Fruit fly (Drosophila melanogaster) whole organism, embryonic: ENCODE measurements around the gene LManIV.
A peak's percentile ranks its signal among the peaks of the same experiment; 100 is the strongest.

Experiments used
- Asciz ChIP-seq: fragments of 200-800 bp; sonication (Bioruptor generic); optimal IDR thresholded peaks from 2 replicates; lab custom pipeline; 2017; ENCODE audit warnings: missing biosample characterization, mild to moderate bottlenecking, missing genetic modification characterization, missing genetic modification reagents
- Atf3 ChIP-seq: fragments of 200-800 bp; sonication (Bioruptor generic); optimal IDR thresholded peaks from 3 replicates; lab custom pipeline; 2016; ENCODE audit warnings: missing biosample characterization, missing genetic modification characterization
- Awh ChIP-seq: fragments of 200-800 bp; sonication (Bioruptor generic); IDR thresholded peaks from 2 replicates; pipeline ENCODE4, ENCODE4 v1.3.6; 2022; ENCODE audit warnings: missing biosample characterization, missing genetic modification characterization
- Bgb ChIP-seq: fragments of 200-800 bp; sonication (Bioruptor generic); IDR thresholded peaks from 2 replicates; pipeline ENCODE4 v1.3.6; 2022; ENCODE audit warnings: missing biosample characterization, missing genetic modification characterization; ENCODE audit not compliant: partially characterized antibody
- CG10147 ChIP-seq: fragments of 200-800 bp; sonication (Bioruptor generic); optimal IDR thresholded peaks from 2 replicates; lab custom pipeline; 2019; ENCODE audit warnings: missing biosample characterization, mild to moderate bottlenecking, missing genetic modification characterization, moderate library complexity
- CG10321 ChIP-seq: fragments of 200-800 bp; sonication (Bioruptor generic); IDR thresholded peaks from 2 replicates; pipeline ENCODE4 v1.3.6; 2022; ENCODE audit warnings: missing biosample characterization, missing genetic modification characterization
- CG11093 ChIP-seq: fragments of 200-800 bp; sonication (Bioruptor generic); IDR thresholded peaks from 3 replicates; pipeline ENCODE4 v1.3.6; 2022; ENCODE audit warnings: missing biosample characterization, missing genetic modification characterization
- CG11247 ChIP-seq: fragments of 200-800 bp; sonication (Bioruptor generic); IDR thresholded peaks from 2 replicates; pipeline ENCODE4 v1.3.6; 2022; ENCODE audit warnings: missing biosample characterization, missing genetic modification characterization
- CG11695 ChIP-seq: fragments of 200-800 bp; sonication (Bioruptor generic); IDR thresholded peaks from 3 replicates; pipeline ENCODE4 v1.3.6; 2022; ENCODE audit warnings: missing biosample characterization, missing genetic modification characterization
- CG13296 ChIP-seq: fragments of 200-800 bp; sonication (Bioruptor generic); optimal IDR thresholded peaks from 3 replicates; lab custom pipeline; 2018; ENCODE audit warnings: missing biosample characterization, mild to moderate bottlenecking, missing genetic modification characterization
- CG13424 ChIP-seq: fragments of 200-800 bp; sonication (Bioruptor generic); optimal IDR thresholded peaks from 2 replicates; lab custom pipeline; 2019; ENCODE audit warnings: missing biosample characterization, mild to moderate bottlenecking, missing genetic modification characterization, moderate library complexity
- CG13624 ChIP-seq: fragments of 200-800 bp; sonication (Bioruptor generic); optimal IDR thresholded peaks from 2 replicates; lab custom pipeline; 2016; ENCODE audit warnings: missing biosample characterization, missing genetic modification characterization
- CG14965 ChIP-seq: fragments of 200-800 bp; sonication (Bioruptor generic); optimal IDR thresholded peaks from 2 replicates; lab custom pipeline; 2016; ENCODE audit warnings: missing biosample characterization, missing genetic modification characterization, borderline replicate concordance
- CG17385 ChIP-seq: fragments of 200-800 bp; sonication (Bioruptor generic); optimal IDR thresholded peaks from 3 replicates; lab custom pipeline; 2018; ENCODE audit warnings: missing biosample characterization, mild to moderate bottlenecking, missing genetic modification characterization
- CG6654 ChIP-seq: fragments of 200-800 bp; sonication (Bioruptor generic); optimal IDR thresholded peaks from 2 replicates; lab custom pipeline; 2017; ENCODE audit warnings: missing biosample characterization, mild to moderate bottlenecking, missing genetic modification characterization
- CG8765 ChIP-seq: fragments of 200-800 bp; sonication (Bioruptor generic); IDR thresholded peaks from 2 replicates; pipeline ENCODE4 v1.3.6; 2022; ENCODE audit warnings: missing biosample characterization, missing genetic modification characterization
- CTCF ChIP-seq: fragments of 200-800 bp; sonication (Bioruptor generic); optimal IDR thresholded peaks from 2 replicates; lab custom pipeline; 2017; ENCODE audit warnings: missing biosample characterization, mild to moderate bottlenecking, missing genetic modification characterization, moderate library complexity
- D19B ChIP-seq: fragments of 200-800 bp; sonication (Bioruptor generic); optimal IDR thresholded peaks from 2 replicates; lab custom pipeline; 2017; ENCODE audit warnings: missing biosample characterization, mild to moderate bottlenecking, missing genetic modification characterization
- Dip3 ChIP-seq: fragments of 200-800 bp; sonication (Bioruptor generic); optimal IDR thresholded peaks from 3 replicates; lab custom pipeline; 2016; ENCODE audit warnings: missing biosample characterization, missing genetic modification characterization
- Lim3 ChIP-seq: fragments of 200-800 bp; sonication (Bioruptor generic); IDR thresholded peaks from 2 replicates; pipeline ENCODE4 v1.3.6; 2022; ENCODE audit warnings: missing biosample characterization, missing genetic modification characterization
- MESR4 ChIP-seq: fragments of 200-800 bp; sonication (Bioruptor generic); optimal IDR thresholded peaks from 2 replicates; lab custom pipeline; 2018; ENCODE audit warnings: missing biosample characterization, mild to moderate bottlenecking, missing genetic modification characterization, moderate library complexity
- Med ChIP-seq: fragments of 200-800 bp; sonication (Bioruptor generic); peaks from one replicate; lab custom pipeline; 2016; ENCODE audit warnings: missing biosample characterization, missing genetic modification characterization, mild to moderate bottlenecking, inconsistent platforms, moderate library complexity
- NfI ChIP-seq: fragments of 200-800 bp; sonication (Bioruptor generic); optimal IDR thresholded peaks from 3 replicates; lab custom pipeline; 2018; ENCODE audit warnings: missing biosample characterization, mild to moderate bottlenecking, missing genetic modification characterization, moderate library complexity
- Opbp ChIP-seq: fragments of 200-800 bp; sonication (Bioruptor generic); IDR thresholded peaks from 3 replicates; pipeline ENCODE4 v1.3.6; 2022; ENCODE audit warnings: missing biosample characterization, missing genetic modification characterization; ENCODE audit not compliant: partially characterized antibody
- Scr ChIP-seq: fragments of 200-800 bp; sonication (Bioruptor generic); IDR thresholded peaks from 2 replicates; pipeline ENCODE4 v1.3.6; 2022; ENCODE audit warnings: missing biosample characterization, missing genetic modification characterization; ENCODE audit not compliant: partially characterized antibody
- abd-A ChIP-seq: fragments of 200-800 bp; sonication (Bioruptor generic); optimal IDR thresholded peaks from 3 replicates; lab custom pipeline; 2019; ENCODE audit warnings: missing biosample characterization, mild to moderate bottlenecking, missing genetic modification characterization, moderate library complexity
- ac ChIP-seq: fragments of 200-800 bp; sonication (Bioruptor generic); optimal IDR thresholded peaks from 3 replicates; lab custom pipeline; 2017; ENCODE audit warnings: missing biosample characterization, mild to moderate bottlenecking, missing genetic modification characterization
- croc ChIP-seq: fragments of 200-800 bp; sonication (Bioruptor generic); conservative IDR thresholded peaks from 3 replicates; pipeline ENCODE4 v1.3.6; 2022; ENCODE audit warnings: missing biosample characterization, missing genetic modification characterization
- crp ChIP-seq, 2 experiments: fragments of 200-800 bp; sonication (Bioruptor generic); optimal IDR thresholded peaks; 2 replicates in 1 of 2; 3 replicates in 1 of 2; lab custom pipeline; 2017; ENCODE audit warnings: missing biosample characterization in 2 of 2, missing genetic modification characterization in 2 of 2, mild to moderate bottlenecking in 1 of 2, moderate library complexity in 1 of 2
- cwo ChIP-seq: fragments of 200-800 bp; sonication (Bioruptor generic); optimal IDR thresholded peaks from 3 replicates; lab custom pipeline; 2017; ENCODE audit warnings: missing biosample characterization, missing genetic modification characterization, mild to moderate bottlenecking, moderate library complexity, missing genetic modification reagents
- eyg ChIP-seq: fragments of 200-800 bp; sonication (Bioruptor generic); optimal IDR thresholded peaks from 3 replicates; lab custom pipeline; 2016; ENCODE audit warnings: missing biosample characterization, missing genetic modification characterization
- fd64A ChIP-seq: fragments of 200-800 bp; sonication (Bioruptor generic); optimal IDR thresholded peaks from 3 replicates; lab custom pipeline; 2018; ENCODE audit warnings: missing biosample characterization, mild to moderate bottlenecking, missing genetic modification characterization
- hbn ChIP-seq: fragments of 200-800 bp; sonication (Bioruptor generic); IDR thresholded peaks from 2 replicates; pipeline ENCODE4 v1.3.6; 2022; ENCODE audit warnings: missing biosample characterization, missing genetic modification characterization; ENCODE audit not compliant: partially characterized antibody
- insv ChIP-seq, 2 experiments: fragments of 200-800 bp; sonication (Bioruptor generic); optimal IDR thresholded peaks; 3 replicates each; lab custom pipeline; 2016 to 2018; ENCODE audit warnings: missing biosample characterization in 2 of 2, missing genetic modification characterization in 2 of 2
- inv ChIP-seq: fragments of 200-800 bp; sonication (Bioruptor generic); IDR thresholded peaks from 2 replicates; pipeline ENCODE4 v1.3.6; 2022; ENCODE audit warnings: missing biosample characterization, missing genetic modification characterization; ENCODE audit not compliant: partially characterized antibody
- knrl ChIP-seq: fragments of 200-800 bp; sonication (Bioruptor generic); IDR thresholded peaks from 3 replicates; pipeline ENCODE4 v1.3.6; 2022; ENCODE audit warnings: missing biosample characterization, missing genetic modification characterization; ENCODE audit not compliant: partially characterized antibody
- lola ChIP-seq, 3 experiments: fragments of >200 bp in 2 of 3; fragments of 200-800 bp in 1 of 3; sonication (Bioruptor generic) in 1 of 3; optimal IDR thresholded peaks; 2 replicates each; lab custom pipeline; 2017 to 2019; ENCODE audit warnings: missing biosample characterization in 3 of 3, missing genetic modification characterization in 3 of 3, mild to moderate bottlenecking in 1 of 3, moderate library complexity in 1 of 3
- luna ChIP-seq: fragments of 200-800 bp; sonication (Bioruptor generic); optimal IDR thresholded peaks from 2 replicates; lab custom pipeline; 2016; ENCODE audit warnings: missing biosample characterization, missing genetic modification characterization
- mirr ChIP-seq: fragments of 200-800 bp; sonication (Bioruptor generic); optimal IDR thresholded peaks from 3 replicates; lab custom pipeline; 2018; ENCODE audit warnings: missing biosample characterization, mild to moderate bottlenecking, missing genetic modification characterization
- nerfin-2 ChIP-seq: fragments of 200-800 bp; sonication (Bioruptor generic); IDR thresholded peaks from 2 replicates; pipeline ENCODE4 v1.3.6; 2022; ENCODE audit warnings: missing biosample characterization, missing genetic modification characterization; ENCODE audit not compliant: partially characterized antibody
- otp ChIP-seq: fragments of 200-800 bp; sonication (Bioruptor generic); IDR thresholded peaks from 3 replicates; pipeline ENCODE4, ENCODE4 v1.3.6; 2022; ENCODE audit warnings: missing biosample characterization, missing genetic modification characterization
- p53 ChIP-seq: fragments of 200-800 bp; sonication (Bioruptor generic); optimal IDR thresholded peaks from 2 replicates; lab custom pipeline; 2016; ENCODE audit warnings: missing biosample characterization, missing genetic modification characterization
- pan ChIP-seq, 4 experiments: fragments of >200 bp in 3 of 4; fragments of 200-800 bp in 1 of 4; sonication (Bioruptor generic) in 1 of 4; optimal IDR thresholded peaks in 3 of 4; IDR thresholded peaks in 1 of 4; 2 replicates each; pipeline versions ENCODE4 v1.3.6 to Lab custom; 2017 to 2022; ENCODE audit warnings: missing biosample characterization in 2 of 4, missing genetic modification characterization in 2 of 4, mixed read lengths in 1 of 4
- phol ChIP-seq: fragments of 200-800 bp; sonication (Bioruptor generic); optimal IDR thresholded peaks from 3 replicates; lab custom pipeline; 2018; ENCODE audit warnings: missing biosample characterization, mild to moderate bottlenecking, missing genetic modification characterization, moderate library complexity
- sens-2 ChIP-seq: fragments of 200-800 bp; sonication (Bioruptor generic); IDR thresholded peaks from 2 replicates; pipeline ENCODE4 v1.3.6; 2022; ENCODE audit warnings: missing biosample characterization, missing genetic modification characterization
- slou ChIP-seq: fragments of 200-800 bp; sonication (Bioruptor generic); optimal IDR thresholded peaks from 3 replicates; lab custom pipeline; 2016; ENCODE audit warnings: missing biosample characterization, missing genetic modification characterization
- tna ChIP-seq: fragments of 200-800 bp; sonication (Bioruptor generic); IDR thresholded peaks from 2 replicates; pipeline ENCODE4 v1.3.6; 2022; ENCODE audit warnings: missing biosample characterization, missing genetic modification characterization; ENCODE audit not compliant: partially characterized antibody
- zfh2 ChIP-seq: fragments of 200-800 bp; sonication (Bioruptor generic); optimal IDR thresholded peaks from 2 replicates; lab custom pipeline; 2016; ENCODE audit warnings: missing biosample characterization, missing genetic modification characterization

LManIV gene

dm6 chr2L:8735572-8735996 lies 36.6 kb downstream of the LManIV start (continued):
- TF ChIP-seq CG13296, result peak; percentile 68
- no peak for TF ChIP-seq phol
- peak; percentile 52 for TF ChIP-seq CG17385 (GFP tag; lab: Kevin White, UChicago)
- peak; percentile 78 for TF ChIP-seq Bgb (GFP tag; lab: Robert Waterston, UW)
- TF ChIP-seq inv, result no peak; the same call in 1 of the 2 replicates
- peak; percentile 18 for TF ChIP-seq CG10147 (GFP tag; lab: Kevin White, UChicago)
- TF ChIP-seq cwo (GFP tag; lab: Kevin White, UChicago), result peak; percentile 72
- peak; percentile 22 for TF ChIP-seq Dip3 (GFP tag; lab: Kevin White, UChicago)
- no peak for TF ChIP-seq Lim3 (GFP tag; lab: Robert Waterston, UW)
- TF ChIP-seq CG11093 (GFP tag; lab: Robert Waterston, UW), result no peak
- 0 out of 2 replicates have a peak, but pooled peaks have one; percentile 41 for TF ChIP-seq hbn (GFP tag; lab: Robert Waterston, UW)
- TF ChIP-seq otp (GFP tag; lab: Robert Waterston, UW), result no peak; the same call in 2 of the 3 replicates
- TF ChIP-seq eyg (GFP tag; lab: Kevin White, UChicago), result peak; percentile 37
- TF ChIP-seq CTCF, result no peak
- TF ChIP-seq CG10321 (GFP tag; lab: Robert Waterston, UW), result no peak
- peak; percentile 71 for TF ChIP-seq tna
- no peak; the same call in 1 of the 2 replicates for TF ChIP-seq CG8765 (GFP tag; lab: Robert Waterston, UW)
- TF ChIP-seq p53 (GFP tag; lab: Kevin White, UChicago), result no peak
- TF ChIP-seq knrl, result no peak
- no peak for TF ChIP-seq D19B
- no peak for TF ChIP-seq croc (GFP tag; lab: Robert Waterston, UW)
- TF ChIP-seq abd-A (tag; lab: Kevin White, UChicago), result peak; percentile 87
- TF ChIP-seq CG14965 (GFP tag; lab: Kevin White, UChicago), result no peak
- peak; percentile 10 for TF ChIP-seq CG13624 (GFP tag; lab: Kevin White, UChicago)
- TF ChIP-seq nerfin-2 (GFP tag; lab: Robert Waterston, UW), result no peak; the same call in 1 of the 2 replicates
- peak; percentile 7 for TF ChIP-seq NfI
- TF ChIP-seq Asciz (GFP tag; lab: Kevin White, UChicago), result peak; percentile 15
- no peak for TF ChIP-seq slou
- TF ChIP-seq lola (GFP tag; optimal IDR thresholded peaks at IDR 0.05; lab: Kevin White, UChicago), result peak in 1 of 3 experiments; percentile 42
- TF ChIP-seq CG13424 (tag; lab: Kevin White, UChicago), result no peak
- no peak for TF ChIP-seq pan (optimal IDR thresholded peaks at IDR 0.05; lab: Kevin White, UChicago)
- peak in 1 of 2 experiments; percentile 35 for TF ChIP-seq pan (GFP tag; optimal IDR thresholded peaks at IDR 0.05 in 1 of 2, IDR thresholded peaks at IDR 0.05 in 1 of 2)
- no peak for TF ChIP-seq CG11247
- peak in 1 of 2 experiments; percentile 31 for TF ChIP-seq crp (GFP tag; optimal IDR thresholded peaks at IDR 0.05; lab: Kevin White, UChicago)
- 0 out of 2 replicates have a peak, but pooled peaks have one; percentile 39 for TF ChIP-seq sens-2 (GFP tag; lab: Robert Waterston, UW)
- 0 out of 2 replicates have a peak, but pooled peaks have one; percentile 21 for TF ChIP-seq Scr (GFP tag; lab: Robert Waterston, UW)
- TF ChIP-seq MESR4, result no peak
- peak; percentile 60; the same call in 1 of the 3 replicates for TF ChIP-seq Opbp
- peak; percentile 9 for TF ChIP-seq zfh2 (GFP tag; lab: Kevin White, UChicago)
- TF ChIP-seq ac (GFP tag; lab: Kevin White, UChicago), result no peak
- TF ChIP-seq insv (GFP tag; optimal IDR thresholded peaks at IDR 0.05; lab: Kevin White, UChicago), result no peak
- TF ChIP-seq Awh (GFP tag; lab: Robert Waterston, UW), result peak; percentile 59; the same call in 1 of the 2 replicates
- peak; percentile 2 for TF ChIP-seq fd64A (GFP tag; lab: Kevin White, UChicago)
- peak; percentile 8 for TF ChIP-seq luna (GFP tag; lab: Kevin White, UChicago)
- peak; percentile 92 for TF ChIP-seq Med (GFP tag; lab: Kevin White, UChicago)
- peak; percentile 32 for TF ChIP-seq Atf3 (GFP tag; lab: Kevin White, UChicago)
- no peak for TF ChIP-seq CG6654 (GFP tag; lab: Kevin White, UChicago)
- peak; percentile 75 for TF ChIP-seq mirr (GFP tag; lab: Kevin White, UChicago)
- TF ChIP-seq CG11695, result peak; percentile 47; the same call in 2 of the 3 replicates
